Fruit fly (Drosophila melanogaster) whole organism, prepupa: ENCODE measurements around the gene smal.

ENCODE experiments used
- Blimp-1 ChIP-seq: fragments of 200-800 bp; sonication (Bioruptor generic); optimal IDR thresholded peaks from 3 replicates; lab custom pipeline; 2017; ENCODE audit warnings: missing biosample characterization, missing genetic modification characterization, mild to moderate bottlenecking, moderate library complexity, missing genetic modification reagents
- CG10631 ChIP-seq: fragments of 200-800 bp; sonication (Bioruptor generic); optimal IDR thresholded peaks from 2 replicates; lab custom pipeline; 2016; ENCODE audit warnings: missing biosample characterization, missing genetic modification characterization
- CG11294 ChIP-seq: fragments of 200-800 bp; sonication (Bioruptor generic); IDR thresholded peaks from 2 replicates; pipeline ENCODE4 v1.3.6; 2022; ENCODE audit warnings: missing biosample characterization, missing genetic modification characterization
- CG11762 ChIP-seq: fragments of 200-800 bp; sonication (Bioruptor generic); optimal IDR thresholded peaks from 3 replicates; lab custom pipeline; 2016; ENCODE audit warnings: missing biosample characterization, missing genetic modification characterization; ENCODE audit not compliant: insufficient read depth
- CG15336 ChIP-seq: fragments of 200-800 bp; sonication (Bioruptor generic); IDR thresholded peaks from 2 replicates; pipeline ENCODE4 v1.3.6; 2022; ENCODE audit warnings: missing biosample characterization, missing genetic modification characterization
- CG1621 ChIP-seq: fragments of 200-800 bp; sonication (Bioruptor generic); optimal IDR thresholded peaks from 3 replicates; lab custom pipeline; 2018; ENCODE audit warnings: missing biosample characterization, mild to moderate bottlenecking, missing genetic modification characterization
- CG16779 ChIP-seq: fragments of 200-800 bp; sonication (Bioruptor generic); optimal IDR thresholded peaks from 3 replicates; lab custom pipeline; 2017; ENCODE audit warnings: missing biosample characterization, mild to moderate bottlenecking, missing genetic modification characterization
- CG3032 ChIP-seq: fragments of 200-800 bp; optimal IDR thresholded peaks from 2 replicates; lab custom pipeline; 2019; ENCODE audit warnings: missing biosample characterization, mild to moderate bottlenecking, missing genetic modification characterization, moderate library complexity
- CG32006 ChIP-seq: fragments of 200-800 bp; sonication (Bioruptor generic); optimal IDR thresholded peaks from 3 replicates; lab custom pipeline; 2017; ENCODE audit warnings: missing biosample characterization, mild to moderate bottlenecking, missing genetic modification characterization
- CG3919 ChIP-seq: fragments of 200-800 bp; sonication (Bioruptor generic); optimal IDR thresholded peaks from 3 replicates; lab custom pipeline; 2016; ENCODE audit warnings: missing biosample characterization, missing genetic modification characterization
- CG4318 ChIP-seq: fragments of 200-800 bp; sonication (Bioruptor generic); optimal IDR thresholded peaks from 3 replicates; lab custom pipeline; 2017; ENCODE audit warnings: missing biosample characterization, mild to moderate bottlenecking, missing genetic modification characterization
- CG6163 ChIP-seq: fragments of 200-800 bp; sonication (Bioruptor generic); IDR thresholded peaks from 3 replicates; pipeline ENCODE4 v1.3.6; 2022; ENCODE audit warnings: missing biosample characterization, missing genetic modification characterization
- CG6276 ChIP-seq: fragments of 200-800 bp; sonication (Bioruptor generic); optimal IDR thresholded peaks from 2 replicates; lab custom pipeline; 2017; ENCODE audit warnings: missing biosample characterization, mild to moderate bottlenecking, missing genetic modification characterization
- CG6792 ChIP-seq: fragments of 200-800 bp; sonication (Bioruptor generic); optimal IDR thresholded peaks from 3 replicates; lab custom pipeline; 2016; ENCODE audit warnings: missing biosample characterization, missing genetic modification characterization
- CG6808 ChIP-seq: fragments of 200-800 bp; sonication (Bioruptor generic); optimal IDR thresholded peaks from 3 replicates; lab custom pipeline; 2017; ENCODE audit warnings: missing biosample characterization, missing genetic modification characterization, mild to moderate bottlenecking, moderate library complexity, missing genetic modification reagents
- CG6854 ChIP-seq: fragments of 200-800 bp; sonication (Bioruptor generic); optimal IDR thresholded peaks from 2 replicates; lab custom pipeline; 2017; ENCODE audit warnings: missing biosample characterization, mild to moderate bottlenecking, missing genetic modification characterization
- CG8119 ChIP-seq: fragments of 200-800 bp; sonication (Bioruptor generic); IDR thresholded peaks from 3 replicates; pipeline ENCODE4 v1.3.6; 2022; ENCODE audit warnings: missing biosample characterization, missing genetic modification characterization
- CG8319 ChIP-seq: fragments of 200-800 bp; sonication (Bioruptor generic); optimal IDR thresholded peaks from 3 replicates; lab custom pipeline; 2016; ENCODE audit warnings: missing biosample characterization, missing genetic modification characterization
- CG8632 ChIP-seq: fragments of 200-800 bp; sonication (Bioruptor generic); optimal IDR thresholded peaks from 3 replicates; lab custom pipeline; 2016; ENCODE audit warnings: missing biosample characterization, missing genetic modification characterization
- Eip78C ChIP-seq: fragments of 200-800 bp; sonication (Bioruptor generic); peaks from one replicate; lab custom pipeline; 2016; ENCODE audit warnings: missing biosample characterization, missing genetic modification characterization
- Eip93F ChIP-seq: fragments of 200-800 bp; sonication (Bioruptor generic); optimal IDR thresholded peaks from 2 replicates; lab custom pipeline; 2016; ENCODE audit warnings: missing biosample characterization, mild to moderate bottlenecking, missing genetic modification characterization
- Gug ChIP-seq: fragments of 200-800 bp; sonication (Bioruptor generic); IDR thresholded peaks from 2 replicates; pipeline ENCODE4 v1.3.6; 2022; ENCODE audit warnings: missing biosample characterization, missing genetic modification characterization
- Hr38 ChIP-seq: sonication (Bioruptor generic); optimal IDR thresholded peaks from 2 replicates; lab custom pipeline; 2016; ENCODE audit warnings: missing biosample characterization, missing genetic modification characterization
- Hr4 ChIP-seq: fragments of 200-800 bp; sonication (Bioruptor generic); optimal IDR thresholded peaks from 3 replicates; lab custom pipeline; 2016; ENCODE audit warnings: missing biosample characterization, missing genetic modification characterization
- Lpt ChIP-seq: fragments of 200-800 bp; sonication (Bioruptor generic); optimal IDR thresholded peaks from 3 replicates; lab custom pipeline; 2016; ENCODE audit warnings: missing biosample characterization, missing genetic modification characterization
- Met ChIP-seq: fragments of 200-800 bp; sonication (Bioruptor generic); optimal IDR thresholded peaks from 3 replicates; lab custom pipeline; 2016; ENCODE audit warnings: missing biosample characterization, missing genetic modification characterization
- OdsH ChIP-seq: fragments of 200-800 bp; sonication (Bioruptor generic); optimal IDR thresholded peaks from 3 replicates; lab custom pipeline; 2016; ENCODE audit warnings: missing biosample characterization, missing genetic modification characterization
- Smox ChIP-seq: fragments of 200-800 bp; sonication (Bioruptor generic); optimal IDR thresholded peaks from 3 replicates; lab custom pipeline; 2016; ENCODE audit warnings: missing biosample characterization, missing genetic modification characterization
- Sox102F ChIP-seq: fragments of 200-800 bp; sonication (Bioruptor generic); optimal IDR thresholded peaks from 2 replicates; lab custom pipeline; 2016; ENCODE audit warnings: missing biosample characterization, mild to moderate bottlenecking, missing genetic modification characterization
- Sox14 ChIP-seq: fragments of 200-800 bp; sonication (Bioruptor generic); optimal IDR thresholded peaks from 3 replicates; lab custom pipeline; 2016; ENCODE audit warnings: missing biosample characterization, missing genetic modification characterization
- Sox15 ChIP-seq: fragments of 200-800 bp; sonication (Bioruptor generic); optimal IDR thresholded peaks from 3 replicates; lab custom pipeline; 2016; ENCODE audit warnings: missing biosample characterization, missing genetic modification characterization
- acj6 ChIP-seq: fragments of 200-800 bp; sonication (Bioruptor generic); optimal IDR thresholded peaks from 3 replicates; lab custom pipeline; 2016; ENCODE audit warnings: missing biosample characterization, missing genetic modification characterization
- dac ChIP-seq: fragments of 200-800 bp; sonication (Bioruptor generic); optimal IDR thresholded peaks from 2 replicates; lab custom pipeline; 2017; ENCODE audit warnings: missing biosample characterization, mild to moderate bottlenecking, missing genetic modification characterization
- dsx ChIP-seq: fragments of 200-800 bp; optimal IDR thresholded peaks from 3 replicates; lab custom pipeline; 2019; ENCODE audit warnings: missing biosample characterization, mild to moderate bottlenecking, missing genetic modification characterization, moderate library complexity; ENCODE audit not compliant: poor library complexity, severe bottlenecking
- eg ChIP-seq: fragments of 200-800 bp; sonication (Bioruptor generic); IDR thresholded peaks from 3 replicates; pipeline ENCODE4 v1.3.6; 2022; ENCODE audit warnings: missing biosample characterization, missing genetic modification characterization
- esn ChIP-seq: fragments of 200-800 bp; sonication (Bioruptor generic); optimal IDR thresholded peaks from 2 replicates; lab custom pipeline; 2016; ENCODE audit warnings: missing biosample characterization, mild to moderate bottlenecking, missing genetic modification characterization, moderate library complexity
- fd59A ChIP-seq: fragments of 200-800 bp; sonication (Bioruptor generic); optimal IDR thresholded peaks from 2 replicates; lab custom pipeline; 2017; ENCODE audit warnings: missing biosample characterization, mild to moderate bottlenecking, missing genetic modification characterization, missing genetic modification reagents
- fkh ChIP-seq: fragments of 200-800 bp; sonication (Bioruptor generic); optimal IDR thresholded peaks from 3 replicates; lab custom pipeline; 2017; ENCODE audit warnings: missing biosample characterization, mild to moderate bottlenecking, missing genetic modification characterization, moderate library complexity
- net ChIP-seq: fragments of 200-800 bp; sonication (Bioruptor generic); optimal IDR thresholded peaks from 3 replicates; lab custom pipeline; 2016; ENCODE audit warnings: missing biosample characterization, missing genetic modification characterization
- salr ChIP-seq, 2 experiments: fragments of 200-800 bp; sonication (Bioruptor generic); optimal IDR thresholded peaks; 3 replicates each; lab custom pipeline; 2016 to 2018; ENCODE audit warnings: missing biosample characterization in 2 of 2, missing genetic modification characterization in 2 of 2, mild to moderate bottlenecking in 1 of 2
- ss ChIP-seq, 2 experiments: fragments of 200-800 bp; sonication (Bioruptor generic); optimal IDR thresholded peaks; 2 replicates in 1 of 2; 3 replicates in 1 of 2; lab custom pipeline; 2017 to 2018; ENCODE audit warnings: mild to moderate bottlenecking in 2 of 2, missing biosample characterization in 2 of 2, missing genetic modification characterization in 2 of 2, moderate library complexity in 1 of 2
- svp ChIP-seq: fragments of 200-800 bp; sonication (Bioruptor generic); peaks from one replicate; lab custom pipeline; 2016; ENCODE audit warnings: missing biosample characterization, missing genetic modification characterization

Gene smal

dm6 chr2L:6186356-6186755, 7.4 kb downstream of the smal start:
- TF ChIP-seq CG32006 (GFP tag; lab: Kevin White, UChicago) = no peak
- TF ChIP-seq CG6854 = no peak
- no peak for TF ChIP-seq Eip78C (GFP tag; lab: Kevin White, UChicago)
- TF ChIP-seq svp = peak; percentile 14
- TF ChIP-seq salr (GFP tag; optimal IDR thresholded peaks at IDR 0.05; lab: Kevin White, UChicago) = no peak
- TF ChIP-seq Sox102F (GFP tag; lab: Kevin White, UChicago) = no peak
- no peak for TF ChIP-seq Blimp-1 (GFP tag; lab: Kevin White, UChicago)

dm6 chr2L:6193004-6193566, 14.2 kb downstream of the smal start:
- TF ChIP-seq CG8632 = no peak
- TF ChIP-seq CG6276 (GFP tag; lab: Kevin White, UChicago) = peak; percentile 75
- TF ChIP-seq eg (GFP tag; lab: Robert Waterston, UW) = no peak
- no peak for TF ChIP-seq CG16779 (tag; lab: Kevin White, UChicago)
- TF ChIP-seq Blimp-1 (GFP tag; lab: Kevin White, UChicago) = no peak
- TF ChIP-seq CG15336 = no peak

dm6 chr2L:6194054-6194453, 15.1 kb downstream of the smal start:
- TF ChIP-seq CG16779 (tag; lab: Kevin White, UChicago) (no peak), ss (GFP tag; optimal IDR thresholded peaks at IDR 0.05; lab: Kevin White, UChicago) (peak in 1 of 2 experiments; percentile 58), CG8319 (GFP tag; lab: Kevin White, UChicago) (no peak), Eip78C (GFP tag; lab: Kevin White, UChicago) (peak; percentile 57), CG1621 (tag; lab: Kevin White, UChicago) (peak; percentile 43), Sox102F (GFP tag; lab: Kevin White, UChicago) (peak; percentile 1)

DNA sequence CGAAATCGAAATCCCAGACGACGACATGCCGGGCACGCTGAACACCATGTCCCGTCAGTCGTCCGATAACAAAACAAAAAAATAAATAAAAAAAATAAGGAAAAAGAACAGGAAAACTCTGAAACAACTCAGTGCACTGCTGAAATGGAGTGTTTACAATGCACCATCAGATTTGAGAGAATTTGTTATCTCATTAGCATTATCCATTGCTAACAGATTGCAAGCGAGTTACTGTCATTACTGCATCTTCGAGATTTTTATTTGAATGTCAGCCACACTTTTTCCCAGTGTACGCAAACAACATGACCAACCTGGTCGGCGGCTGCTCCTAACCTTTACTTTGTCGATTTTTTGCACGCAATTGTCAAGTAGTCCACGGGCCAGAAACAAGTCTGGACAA, 18.8 kb downstream of the smal start:
- TF ChIP-seq Blimp-1 (GFP tag; lab: Kevin White, UChicago) (no peak), CG32006 (GFP tag; lab: Kevin White, UChicago) (peak; percentile 77), fkh (GFP tag; lab: Kevin White, UChicago) (peak; percentile 8), CG8119 (GFP tag; lab: Robert Waterston, UW) (peak; percentile 77), CG6854 (no peak), Sox14 (GFP tag; lab: Kevin White, UChicago) (peak; percentile 69), CG15336 (peak; percentile 72), CG4318 (GFP tag; lab: Kevin White, UChicago) (peak; percentile 50), CG10631 (GFP tag; lab: Kevin White, UChicago) (peak; percentile 69), fd59A (GFP tag; lab: Kevin White, UChicago) (peak; percentile 59), CG6163 (peak; percentile 85), CG8319 (GFP tag; lab: Kevin White, UChicago) (peak; percentile 5), dsx (GFP tag; lab: Kevin White, UChicago) (peak; percentile 69), ss (GFP tag; optimal IDR thresholded peaks at IDR 0.05; lab: Kevin White, UChicago) (peak; percentile 66 to 90), dac (GFP tag; lab: Kevin White, UChicago) (peak; percentile 33), Met (GFP tag; lab: Kevin White, UChicago) (peak; percentile 35), Hr4 (peak; percentile 60), Lpt (GFP tag; lab: Kevin White, UChicago) (peak; percentile 66), Hr38 (GFP tag; lab: Kevin White, UChicago) (no peak), OdsH (GFP tag; lab: Kevin White, UChicago) (peak; percentile 54), CG6792 (peak; percentile 39), Sox15 (GFP tag; lab: Kevin White, UChicago) (no peak), CG11762 (GFP tag; lab: Kevin White, UChicago) (peak; percentile 59), Smox (GFP tag; lab: Kevin White, UChicago) (no peak), salr (GFP tag; optimal IDR thresholded peaks at IDR 0.05; lab: Kevin White, UChicago) (peak; percentile 62 to 65), eg (GFP tag; lab: Robert Waterston, UW) (peak; percentile 81), net (peak; percentile 48), acj6 (GFP tag; lab: Kevin White, UChicago) (peak; percentile 51), Eip93F (GFP tag; lab: Kevin White, UChicago) (no peak), Sox102F (GFP tag; lab: Kevin White, UChicago) (peak; percentile 13), CG6808 (GFP tag; lab: Kevin White, UChicago) (peak; percentile 75), CG8632 (peak; percentile 36), Gug (peak; percentile 61), CG3919 (peak; percentile 80), CG11294 (GFP tag; lab: Robert Waterston, UW) (peak; percentile 57), svp (peak; percentile 62), CG6276 (GFP tag; lab: Kevin White, UChicago) (peak; percentile 61), esn (peak; percentile 12), CG1621 (tag; lab: Kevin White, UChicago) (peak; percentile 67), CG3032 (tag; lab: Kevin White, UChicago) (peak; percentile 74)
